Worm (Caenorhabditis elegans): ENCODE results near the gene F35H8.4.

- TF ChIP-seq snpc-3.4 (tag; optimal IDR thresholded peaks at IDR 0.05) (no peak), snpc-4 (GFP tag; optimal IDR thresholded peaks at IDR 0.05) (no peak), snpc-4 (tag; optimal IDR thresholded peaks at IDR 0.05) (no peak)
Measured at ce11 chrII:9605336-9605735, 45.5 kb upstream of the F35H8.4 start, which contains the start of gene nhr-19.
